Worm (Caenorhabditis elegans): ENCODE results near the gene phy-3.

DNA sequence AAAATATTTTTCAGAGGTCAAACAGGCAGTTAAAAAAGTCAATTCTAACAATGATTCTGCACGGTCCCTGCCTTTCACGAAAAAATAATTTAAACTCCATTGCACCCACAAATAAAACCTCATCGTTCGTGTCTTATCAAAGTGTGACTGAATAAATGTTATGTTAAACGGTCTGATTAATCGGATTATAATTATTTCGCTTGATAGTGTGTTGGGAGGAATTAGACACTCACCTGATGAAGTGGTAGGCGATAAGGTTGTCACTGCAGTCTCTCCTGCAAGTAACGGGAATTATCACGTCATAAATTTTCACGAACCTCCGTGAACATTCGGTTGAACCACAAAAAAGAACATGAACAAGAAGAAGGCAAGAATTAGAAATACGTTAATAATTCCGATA, 7.3 kb downstream of the phy-3 start:
- TF ChIP-seq elt-3 (tag; optimal IDR thresholded peaks at IDR 0.05) (no peak), pqm-1 (tag; optimal IDR thresholded peaks at IDR 0.05) (no peak), dpl-1 (GFP tag; optimal IDR thresholded peaks at IDR 0.05) (no peak), unc-62 (GFP tag; optimal IDR thresholded peaks at IDR 0.05) (no peak), aha-1 (tag; optimal IDR thresholded peaks at IDR 0.05) (no peak), efl-3 (GFP tag; optimal IDR thresholded peaks at IDR 0.05) (no peak), egl-27 (tag; optimal IDR thresholded peaks at IDR 0.05) (no peak), lir-3 (tag; optimal IDR thresholded peaks at IDR 0.05; ENCODE audit: poor library complexity) (no peak), rnt-1 (tag; optimal IDR thresholded peaks at IDR 0.05) (no peak), sptf-1 (tag; optimal IDR thresholded peaks at IDR 0.05) (no peak), lin-35 (GFP tag; optimal IDR thresholded peaks at IDR 0.05) (peak in 1 of 2 experiments; percentile 14), nhr-12 (tag; optimal IDR thresholded peaks at IDR 0.05) (no peak), ztf-4 (tag; optimal IDR thresholded peaks at IDR 0.05) (no peak)

Measured in whole organism, L1 larva.